Worm (Caenorhabditis elegans) whole organism, young adult: ENCODE measurements around the gene scl-24.

Source experiments
- B0019.2 ChIP-seq: fragments of 200-800 bp; sonication (Bioruptor generic); conservative IDR thresholded peaks from 2 replicates; pipeline ENCODE4 v1.3.6; 2022; ENCODE audit warnings: missing genetic modification reagents, missing genetic modification characterization, missing compliant biosample characterization
- C06A6.2 ChIP-seq: fragments of 200-800 bp; sonication (Bioruptor generic); conservative IDR thresholded peaks from 2 replicates; pipeline ENCODE4 v1.3.6; 2022; ENCODE audit warnings: missing genetic modification characterization, missing compliant biosample characterization
- D2030.7 ChIP-seq: fragments of 200-800 bp; sonication (Bioruptor generic); IDR thresholded peaks from 2 replicates; pipeline ENCODE4 v1.3.6; 2022; ENCODE audit warnings: missing genetic modification reagents, missing genetic modification characterization, missing compliant biosample characterization
- F22D6.2 ChIP-seq: sonication (generic microtip); optimal IDR thresholded peaks from 2 replicates; lab custom pipeline; 2016; ENCODE audit warnings: mild to moderate bottlenecking, missing genetic modification characterization, missing compliant biosample characterization
- F39B2.1 ChIP-seq: fragments of 200-800 bp; sonication (Bioruptor generic); IDR thresholded peaks from 2 replicates; pipeline ENCODE4 v1.3.6; 2022; ENCODE audit warnings: missing genetic modification reagents, missing genetic modification characterization, missing compliant biosample characterization
- F52B5.7 ChIP-seq: sonication (generic microtip); optimal IDR thresholded peaks from 2 replicates; lab custom pipeline; 2016; ENCODE audit warnings: mild to moderate bottlenecking, missing genetic modification characterization, missing compliant biosample characterization
- ama-1 ChIP-seq, 3 experiments: fragments of 150-350 bp in 1 of 3; sonication (generic microtip) in 2 of 3; optimal IDR thresholded peaks; 2 replicates each; lab custom pipeline; 2014 to 2018; ENCODE audit warnings: missing biosample characterization in 2 of 3, missing genetic modification characterization in 2 of 3, missing genetic modification reagents in 2 of 3
- aptf-3 ChIP-seq: fragments of 200-800 bp; sonication (Bioruptor generic); IDR thresholded peaks from 2 replicates; pipeline ENCODE4 v1.3.6; 2022; ENCODE audit warnings: missing genetic modification characterization, missing compliant biosample characterization
- attf-3 ChIP-seq: fragments of 200-800 bp; sonication (Bioruptor generic); conservative IDR thresholded peaks from 2 replicates; pipeline ENCODE4 v1.3.6; 2022; ENCODE audit warnings: missing genetic modification reagents, missing genetic modification characterization, missing compliant biosample characterization
- attf-6 ChIP-seq: fragments of 200-800 bp; sonication (Bioruptor generic); IDR thresholded peaks from 2 replicates; pipeline ENCODE4 v1.3.6; 2022; ENCODE audit warnings: missing genetic modification reagents, missing genetic modification characterization, missing compliant biosample characterization
- ccch-3 ChIP-seq: fragments of 200-800 bp; sonication (Bioruptor generic); optimal IDR thresholded peaks from 2 replicates; lab custom pipeline; 2018; ENCODE audit warnings: mild to moderate bottlenecking, missing genetic modification characterization, missing compliant biosample characterization
- cebp-1 ChIP-seq, 2 experiments: fragments of 200-800 bp in 1 of 2; sonication (Bioruptor generic) in 1 of 2; sonication (generic microtip) in 1 of 2; IDR thresholded peaks in 1 of 2; optimal IDR thresholded peaks in 1 of 2; 2 replicates each; pipeline versions ENCODE4 v1.3.6 to Lab custom; 2017 to 2022; ENCODE audit warnings: missing compliant biosample characterization in 2 of 2, missing genetic modification characterization in 2 of 2, mild to moderate bottlenecking in 1 of 2, missing genetic modification reagents in 1 of 2, moderate library complexity in 1 of 2
- fkh-3 ChIP-seq: sonication (generic microtip); optimal IDR thresholded peaks from 2 replicates; lab custom pipeline; 2016; ENCODE audit warnings: mild to moderate bottlenecking, missing genetic modification characterization, missing compliant biosample characterization
- hsf-1 ChIP-seq: fragments of 200-800 bp; sonication (Bioruptor generic); IDR thresholded peaks from 2 replicates; pipeline ENCODE4 v1.3.6; 2022; ENCODE audit warnings: missing genetic modification reagents, missing genetic modification characterization, missing compliant biosample characterization
- lag-1 ChIP-seq: fragments of 200-800 bp; sonication (Bioruptor generic); IDR thresholded peaks from 2 replicates; pipeline ENCODE4 v1.3.6; 2022; ENCODE audit warnings: missing genetic modification reagents, missing genetic modification characterization, missing compliant biosample characterization
- lin-26 ChIP-seq: fragments of 200-800 bp; sonication (Bioruptor generic); IDR thresholded peaks from 2 replicates; pipeline ENCODE4 v1.3.6; 2022; ENCODE audit warnings: missing genetic modification reagents, missing genetic modification characterization, missing compliant biosample characterization
- lin-35 ChIP-seq, 3 experiments: fragments of 150-350 bp in 2 of 3; sonication (generic microtip) in 1 of 3; optimal IDR thresholded peaks; 2 replicates each; lab custom pipeline; 2014 to 2018; ENCODE audit warnings: missing biosample characterization in 3 of 3, missing genetic modification characterization in 3 of 3, missing genetic modification reagents in 3 of 3
- lsl-1 ChIP-seq: fragments of 200-800 bp; sonication (Bioruptor generic); optimal IDR thresholded peaks from 2 replicates; lab custom pipeline; 2018; ENCODE audit warnings: mild to moderate bottlenecking, missing genetic modification characterization, moderate library complexity, missing compliant biosample characterization
- madf-6 ChIP-seq: fragments of 200-800 bp; sonication (Bioruptor generic); IDR thresholded peaks from 2 replicates; pipeline ENCODE4 v1.3.6; 2022; ENCODE audit warnings: missing genetic modification reagents, missing genetic modification characterization, missing compliant biosample characterization
- nfya-1 ChIP-seq: sonication (generic microtip); optimal IDR thresholded peaks from 2 replicates; lab custom pipeline; 2017; ENCODE audit warnings: antibody characterized with exemption, missing compliant biosample characterization, missing genetic modification characterization, borderline replicate concordance; ENCODE audit not compliant: insufficient read depth
- rec-8 ChIP-seq, 2 experiments: sonication (generic microtip); optimal IDR thresholded peaks; 2 replicates each; lab custom pipeline; 2016; ENCODE audit warnings: mild to moderate bottlenecking in 2 of 2, missing genetic modification characterization in 2 of 2, missing genetic modification reagents in 2 of 2, missing genotype in 2 of 2, missing biosample characterization in 1 of 2, missing compliant biosample characterization in 1 of 2, moderate library complexity in 1 of 2
- sea-2 ChIP-seq: fragments of 200-800 bp; sonication (Bioruptor generic); IDR thresholded peaks from 2 replicates; pipeline ENCODE4 v1.3.6; 2022; ENCODE audit warnings: missing genetic modification characterization, missing compliant biosample characterization
- snpc-3.4 ChIP-seq: sonication (generic microtip); optimal IDR thresholded peaks from 2 replicates; lab custom pipeline; 2017; ENCODE audit warnings: missing genetic modification characterization, mild to moderate bottlenecking, missing compliant biosample characterization, antibody characterized with exemption, moderate library complexity, missing genotype, missing genetic modification reagents
- snpc-4 ChIP-seq, 5 experiments: fragments of 150-350 bp in 1 of 5; sonication (generic microtip) in 4 of 5; optimal IDR thresholded peaks; 2 replicates each; lab custom pipeline; 2014 to 2018; ENCODE audit warnings: missing genetic modification characterization in 5 of 5, missing biosample characterization in 3 of 5, antibody characterized with exemption in 2 of 5, mild to moderate bottlenecking in 2 of 5, missing compliant biosample characterization in 2 of 5, missing genotype in 2 of 5, moderate library complexity in 2 of 5, missing genetic modification reagents in 1 of 5
- ztf-18 ChIP-seq: sonication (generic microtip); optimal IDR thresholded peaks from 2 replicates; lab custom pipeline; 2016; ENCODE audit warnings: missing genotype, mild to moderate bottlenecking, missing genetic modification characterization, missing compliant biosample characterization
- ztf-22 ChIP-seq: fragments of 200-800 bp; sonication (Bioruptor generic); optimal IDR thresholded peaks from 2 replicates; lab custom pipeline; 2018; ENCODE audit warnings: mild to moderate bottlenecking, missing genetic modification characterization, moderate library complexity, missing compliant biosample characterization
- ztf-25 ChIP-seq: fragments of 200-800 bp; sonication (Bioruptor generic); IDR thresholded peaks from 2 replicates; pipeline ENCODE4 v1.3.6; 2022; ENCODE audit warnings: missing genetic modification reagents, missing genetic modification characterization, missing compliant biosample characterization
- ztf-6 ChIP-seq: fragments of 200-800 bp; sonication (Bioruptor generic); IDR thresholded peaks from 2 replicates; pipeline ENCODE4 v1.3.6; 2022; ENCODE audit warnings: missing genetic modification reagents, missing genetic modification characterization, missing compliant biosample characterization

scl-24 gene

DNA sequence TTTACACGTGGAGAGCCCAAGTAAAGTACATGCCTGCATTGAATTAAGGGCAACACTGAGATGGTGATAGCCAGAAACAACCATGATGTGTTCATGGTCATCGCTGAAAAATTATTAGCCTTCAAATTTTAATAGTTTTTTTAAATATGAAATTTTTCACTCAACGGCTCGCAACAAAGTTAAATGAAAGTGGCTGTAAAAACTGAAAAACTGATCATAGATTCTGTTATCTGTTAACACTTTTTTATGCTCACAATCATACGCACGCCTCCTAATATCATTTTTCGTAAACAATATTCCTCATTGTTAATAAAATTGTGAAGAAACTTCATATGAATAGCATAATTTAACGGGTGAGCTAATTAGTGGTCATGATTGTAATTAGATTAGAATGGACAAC, 45.3 kb downstream of the scl-24 start, which contains the start of gene C18D4.4:
C18D4.4 (minus strand) TSS at position 101 of the 400 bp plus-strand sequence.
- TF ChIP-seq lin-26 (GFP tag; lab: Robert Waterston, UW) = no peak
- no peak for TF ChIP-seq fkh-3 (tag; lab: Kevin White, UChicago)
- TF ChIP-seq ztf-6 = no peak
- no peak for TF ChIP-seq snpc-3.4 (tag; lab: Kevin White, UChicago)
- TF ChIP-seq F22D6.2 (tag; lab: Kevin White, UChicago) = no peak
- TF ChIP-seq F52B5.7 (tag; lab: Kevin White, UChicago) = no peak
- no peak for TF ChIP-seq lin-35 (GFP tag; optimal IDR thresholded peaks at IDR 0.05; lab: Kevin White, UChicago)
- no peak for TF ChIP-seq cebp-1 (GFP tag; IDR thresholded peaks at IDR 0.05; lab: Robert Waterston, UW)
- no peak for TF ChIP-seq cebp-1 (tag; optimal IDR thresholded peaks at IDR 0.05; lab: Kevin White, UChicago)
- no peak for TF ChIP-seq ztf-25

DNA sequence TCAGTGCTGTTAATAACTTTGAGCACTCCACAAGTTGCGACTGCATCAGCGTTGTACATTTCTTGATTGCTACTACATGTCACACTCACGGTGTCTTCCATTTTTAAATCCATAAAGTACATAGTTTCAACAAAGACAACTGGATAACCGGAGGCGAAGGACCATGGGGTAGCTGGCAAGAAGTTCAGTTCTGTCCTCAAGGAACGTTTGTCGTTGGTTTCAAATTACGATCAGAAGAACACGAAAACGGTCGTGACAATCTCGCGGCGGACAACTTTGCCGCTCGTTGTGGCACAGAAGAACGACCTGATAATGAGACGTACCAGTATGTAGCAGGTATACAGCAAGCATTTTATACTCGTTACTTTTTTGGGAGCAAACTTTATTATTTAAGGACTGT, 46.6 kb downstream of the scl-24 start, which contains the start of gene C18D4.3:
C18D4.3 (minus strand) TSS at position 101 of the 400 bp plus-strand sequence.
- TF ChIP-seq madf-6 (GFP tag; lab: Robert Waterston, UW) (no peak), aptf-3 (GFP tag; lab: Robert Waterston, UW) (no peak), lsl-1 (no peak), lag-1 (no peak), rec-8 (tag; optimal IDR thresholded peaks at IDR 0.05; lab: Kevin White, UChicago) (no peak), hsf-1 (GFP tag; lab: Robert Waterston, UW) (no peak), ccch-3 (GFP tag; lab: Kevin White, UChicago) (no peak), ama-1 (optimal IDR thresholded peaks at IDR 0.05; lab: Kevin White, UChicago) (no peak), ama-1 (GFP tag; optimal IDR thresholded peaks at IDR 0.05; lab: Kevin White, UChicago) (no peak), nfya-1 (tag; lab: Kevin White, UChicago) (no peak), D2030.7 (GFP tag; lab: Robert Waterston, UW) (no peak), snpc-4 (GFP tag; optimal IDR thresholded peaks at IDR 0.05; lab: Kevin White, UChicago) (no peak), snpc-4 (tag; optimal IDR thresholded peaks at IDR 0.05; lab: Kevin White, UChicago) (no peak), ztf-18 (tag; lab: Kevin White, UChicago) (no peak), F39B2.1 (no peak), B0019.2 (no peak)

DNA sequence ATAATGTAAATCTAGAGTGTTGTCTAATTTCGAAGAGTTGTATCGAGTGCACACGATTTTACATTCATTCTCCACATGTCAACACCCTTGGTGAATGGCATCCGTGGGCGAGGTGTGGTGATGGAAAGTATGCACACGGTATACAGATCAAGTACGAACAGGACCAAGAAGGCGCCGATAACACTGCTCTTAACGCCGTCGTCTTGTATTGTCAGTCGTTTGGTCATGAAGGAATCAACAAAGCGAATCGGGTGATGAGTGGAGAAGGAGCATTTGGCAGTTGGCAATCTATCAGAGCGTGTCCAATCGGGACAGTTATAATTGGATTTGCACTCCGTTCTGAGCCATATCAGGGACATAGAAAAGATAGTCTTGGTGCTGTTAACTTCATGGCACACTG, 47.1 kb downstream of the scl-24 start:
- no peak for TF ChIP-seq attf-3 (GFP tag; lab: Robert Waterston, UW)
- no peak for TF ChIP-seq C06A6.2 (GFP tag; lab: Robert Waterston, UW)
- TF ChIP-seq attf-6 (GFP tag; lab: Robert Waterston, UW) = no peak
- no peak for TF ChIP-seq sea-2 (GFP tag; lab: Robert Waterston, UW)
- TF ChIP-seq ztf-22 (GFP tag; lab: Kevin White, UChicago) = no peak
- TF ChIP-seq, all 124 proteins: peak for 0
